Worm (Caenorhabditis elegans) whole organism, L4 larva: Measurements from ENCODE around the gene ins-12.
A peak's percentile ranks its signal among the peaks of the same experiment; 100 is the strongest.

Source experiments
- F26F4.8 ChIP-seq: fragments of 200-800 bp; sonication (Bioruptor generic); conservative IDR thresholded peaks from 2 replicates; pipeline ENCODE4 v1.3.6; 2022; ENCODE audit warnings: missing genetic modification characterization, missing compliant biosample characterization
- F37D6.2 ChIP-seq: sonication (generic microtip); optimal IDR thresholded peaks from 2 replicates; lab custom pipeline; 2016; ENCODE audit warnings: mild to moderate bottlenecking, missing genetic modification characterization, missing compliant biosample characterization
- F44E2.7 ChIP-seq: fragments of 200-800 bp; sonication (Bioruptor generic); IDR thresholded peaks from 2 replicates; pipeline ENCODE4 v2.1.2; 2022; ENCODE audit warnings: missing genetic modification characterization, missing compliant biosample characterization
- T20F7.1 ChIP-seq: fragments of 200-800 bp; sonication (Bioruptor generic); optimal IDR thresholded peaks from 2 replicates; lab custom pipeline; 2018; ENCODE audit warnings: mild to moderate bottlenecking, missing genetic modification characterization, missing compliant biosample characterization
- Y48G9A.11 ChIP-seq: fragments of 200-800 bp; sonication (Bioruptor generic); IDR thresholded peaks from 2 replicates; pipeline ENCODE4 v1.3.6; 2022; ENCODE audit warnings: missing genetic modification reagents, missing genetic modification characterization, missing compliant biosample characterization
- Y5F2A.4 ChIP-seq: fragments of 200-800 bp; sonication (Bioruptor generic); optimal IDR thresholded peaks from 2 replicates; lab custom pipeline; 2018; ENCODE audit warnings: mild to moderate bottlenecking, missing genetic modification characterization, missing compliant biosample characterization
- ZK337.2 ChIP-seq: fragments of 200-800 bp; sonication (Bioruptor generic); IDR thresholded peaks from 2 replicates; pipeline ENCODE4 v1.3.6; 2022; ENCODE audit warnings: missing genetic modification reagents, missing genetic modification characterization, missing compliant biosample characterization
- ZK546.5 ChIP-seq, 2 experiments: sonication (generic microtip); optimal IDR thresholded peaks; 2 replicates each; lab custom pipeline; 2017; ENCODE audit warnings: missing biosample characterization in 2 of 2, missing genetic modification characterization in 2 of 2
- aha-1 ChIP-seq: fragments of 150-350 bp; peaks from one replicate; lab custom pipeline; 2014; ENCODE audit warnings: missing biosample characterization, missing genetic modification characterization
- ama-1 ChIP-seq: fragments of 150-350 bp; optimal IDR thresholded peaks from 2 replicates; lab custom pipeline; 2014; ENCODE audit warnings: inconsistent platforms, mixed read lengths
- ceh-28 ChIP-seq: fragments of 150-350 bp; optimal IDR thresholded peaks from 2 replicates; lab custom pipeline; 2014; ENCODE audit warnings: missing biosample characterization, missing genetic modification reagents, missing genetic modification characterization
- ceh-44 ChIP-seq: fragments of 200-800 bp; sonication (Bioruptor generic); IDR thresholded peaks from 2 replicates; pipeline ENCODE4 v1.3.6; 2022; ENCODE audit warnings: missing genetic modification reagents, missing genetic modification characterization, missing compliant biosample characterization
- ceh-62 ChIP-seq: sonication (generic microtip); optimal IDR thresholded peaks from 2 replicates; lab custom pipeline; 2017; ENCODE audit warnings: missing biosample characterization, missing genetic modification characterization
- ceh-82 ChIP-seq: sonication (generic microtip); optimal IDR thresholded peaks from 2 replicates; lab custom pipeline; 2017; ENCODE audit warnings: missing biosample characterization, missing genetic modification characterization
- ctbp-1 ChIP-seq: fragments of 200-800 bp; sonication (Bioruptor generic); IDR thresholded peaks from 2 replicates; pipeline ENCODE4 v1.3.6; 2022; ENCODE audit warnings: missing genetic modification reagents, missing genetic modification characterization, missing compliant biosample characterization
- daf-19 ChIP-seq: fragments of 200-800 bp; sonication (Bioruptor generic); conservative IDR thresholded peaks from 2 replicates; pipeline ENCODE4 v1.3.6; 2022; ENCODE audit warnings: missing genetic modification characterization, missing compliant biosample characterization
- dmd-6 ChIP-seq: fragments of 200-800 bp; sonication (Bioruptor generic); IDR thresholded peaks from 2 replicates; pipeline ENCODE4 v1.3.6; 2022; ENCODE audit warnings: missing genetic modification reagents, missing genetic modification characterization, missing compliant biosample characterization
- dpl-1 ChIP-seq: fragments of 150-350 bp; optimal IDR thresholded peaks from 2 replicates; lab custom pipeline; 2014; ENCODE audit warnings: missing biosample characterization, missing genetic modification reagents, missing genetic modification characterization
- duxl-1 ChIP-seq: sonication (generic microtip); optimal IDR thresholded peaks from 2 replicates; lab custom pipeline; 2016; ENCODE audit warnings: mild to moderate bottlenecking, missing genetic modification characterization, moderate library complexity, missing compliant biosample characterization; ENCODE audit not compliant: poor library complexity
- dve-1 ChIP-seq: sonication (generic microtip); optimal IDR thresholded peaks from 2 replicates; lab custom pipeline; 2017; ENCODE audit warnings: antibody characterized with exemption, mild to moderate bottlenecking, missing genetic modification characterization, missing compliant biosample characterization; ENCODE audit not compliant: insufficient read depth
- hlh-30 ChIP-seq: sonication (generic microtip); optimal IDR thresholded peaks from 2 replicates; lab custom pipeline; 2017; ENCODE audit warnings: antibody characterized with exemption, mild to moderate bottlenecking, missing genetic modification characterization, missing compliant biosample characterization; ENCODE audit not compliant: insufficient read depth
- hmg-1.1 ChIP-seq: fragments of 200-800 bp; sonication (Bioruptor generic); IDR thresholded peaks from 2 replicates; pipeline ENCODE4 v1.3.6; 2022; ENCODE audit warnings: missing genetic modification reagents, missing genetic modification characterization, missing compliant biosample characterization
- lin-38 ChIP-seq: fragments of 200-800 bp; sonication (Bioruptor generic); IDR thresholded peaks from 2 replicates; pipeline ENCODE4 v1.3.6; 2022; ENCODE audit warnings: missing genetic modification reagents, missing genetic modification characterization, missing compliant biosample characterization
- lin-39 ChIP-seq: fragments of 150-350 bp; optimal IDR thresholded peaks from 2 replicates; lab custom pipeline; 2014; ENCODE audit warnings: missing biosample characterization, missing genetic modification reagents, missing genetic modification characterization
- lsy-2 ChIP-seq, 2 experiments: fragments of 150-350 bp in 1 of 2; sonication (generic microtip) in 1 of 2; optimal IDR thresholded peaks; 2 replicates each; lab custom pipeline; 2014 to 2017; ENCODE audit warnings: missing biosample characterization in 2 of 2, missing genetic modification characterization in 2 of 2
- madf-9 ChIP-seq: fragments of 200-800 bp; sonication (Bioruptor generic); conservative IDR thresholded peaks from 2 replicates; pipeline ENCODE4 v1.3.6; 2022; ENCODE audit warnings: missing genetic modification reagents, missing genetic modification characterization, missing compliant biosample characterization
- mdl-1 ChIP-seq, 2 experiments: fragments of 150-350 bp in 1 of 2; sonication (generic microtip) in 1 of 2; optimal IDR thresholded peaks; 2 replicates each; lab custom pipeline; 2014 to 2017; ENCODE audit warnings: missing biosample characterization in 2 of 2, missing genetic modification characterization in 2 of 2
- mep-1 ChIP-seq: fragments of 150-350 bp; sonication (generic microtip); optimal IDR thresholded peaks from 3 replicates; lab custom pipeline; 2014; ENCODE audit warnings: missing biosample characterization, missing genetic modification characterization
- mes-2 ChIP-seq: sonication (generic microtip); optimal IDR thresholded peaks from 2 replicates; lab custom pipeline; 2016; ENCODE audit warnings: missing genotype, mild to moderate bottlenecking, missing genetic modification characterization, missing compliant biosample characterization; ENCODE audit not compliant: poor library complexity, severe bottlenecking
- mxl-3 ChIP-seq: fragments of 200-800 bp; sonication (Bioruptor generic); optimal IDR thresholded peaks from 2 replicates; lab custom pipeline; 2018; ENCODE audit warnings: mild to moderate bottlenecking, missing genetic modification characterization, missing compliant biosample characterization
- nhr-10 ChIP-seq: fragments of 150-350 bp; optimal IDR thresholded peaks from 2 replicates; lab custom pipeline; 2014; ENCODE audit warnings: missing biosample characterization, missing genetic modification characterization
- nhr-237 ChIP-seq: sonication (generic microtip); optimal IDR thresholded peaks from 2 replicates; lab custom pipeline; 2017; ENCODE audit warnings: missing biosample characterization, missing genetic modification characterization
- nhr-42 ChIP-seq: fragments of 200-800 bp; sonication (Bioruptor generic); IDR thresholded peaks from 2 replicates; pipeline ENCODE4 v1.3.6; 2022; ENCODE audit warnings: missing genetic modification characterization, missing compliant biosample characterization
- nhr-48 ChIP-seq: sonication (generic microtip); optimal IDR thresholded peaks from 2 replicates; lab custom pipeline; 2016; ENCODE audit warnings: mild to moderate bottlenecking, missing genetic modification characterization, missing compliant biosample characterization
- nhr-6 ChIP-seq: fragments of 150-350 bp; optimal IDR thresholded peaks from 2 replicates; lab custom pipeline; 2014; ENCODE audit warnings: missing biosample characterization, missing genetic modification characterization
- nhr-76 ChIP-seq: fragments of 150-350 bp; optimal IDR thresholded peaks from 2 replicates; lab custom pipeline; 2014; ENCODE audit warnings: missing biosample characterization, missing genetic modification characterization
- pha-4 ChIP-seq, 2 experiments: fragments of 150-350 bp in 1 of 2; fragments of 200-800 bp in 1 of 2; sonication (Bioruptor generic) in 1 of 2; IDR thresholded peaks in 1 of 2; optimal IDR thresholded peaks in 1 of 2; 2 replicates each; pipeline versions ENCODE4 v1.3.6 to Lab custom; 2014 to 2022; ENCODE audit warnings: missing genetic modification characterization in 2 of 2, missing genetic modification reagents in 2 of 2, missing biosample characterization in 1 of 2, missing compliant biosample characterization in 1 of 2
- php-3 ChIP-seq: fragments of 200-800 bp; sonication (Bioruptor generic); IDR thresholded peaks from 2 replicates; pipeline ENCODE4 v1.3.6; 2022; ENCODE audit warnings: missing genetic modification reagents, missing genetic modification characterization, missing compliant biosample characterization
- pqm-1 ChIP-seq: sonication (generic microtip); optimal IDR thresholded peaks from 2 replicates; lab custom pipeline; 2017; ENCODE audit warnings: missing biosample characterization, missing genetic modification characterization
- skn-1 ChIP-seq: fragments of 150-350 bp; optimal IDR thresholded peaks from 2 replicates; lab custom pipeline; 2014; ENCODE audit warnings: missing biosample characterization, missing genetic modification characterization
- spr-3 ChIP-seq: fragments of 200-800 bp; sonication (Bioruptor generic); optimal IDR thresholded peaks from 2 replicates; lab custom pipeline; 2018; ENCODE audit warnings: mild to moderate bottlenecking, missing genetic modification characterization, missing compliant biosample characterization
- tag-97 ChIP-seq: fragments of 200-800 bp; sonication (Bioruptor generic); IDR thresholded peaks from 2 replicates; pipeline ENCODE4 v1.3.6; 2022; ENCODE audit warnings: missing genetic modification characterization, missing compliant biosample characterization
- unc-130 ChIP-seq: sonication (generic microtip); optimal IDR thresholded peaks from 2 replicates; lab custom pipeline; 2016; ENCODE audit warnings: missing genetic modification reagents, missing genetic modification characterization, missing compliant biosample characterization
- unc-39 ChIP-seq: sonication (generic microtip); optimal IDR thresholded peaks from 2 replicates; lab custom pipeline; 2017; ENCODE audit warnings: missing biosample characterization, missing genetic modification characterization
- zag-1 ChIP-seq: fragments of 150-350 bp; optimal IDR thresholded peaks from 2 replicates; lab custom pipeline; 2014; ENCODE audit warnings: missing biosample characterization, missing genetic modification characterization
- zfp-2 ChIP-seq: sonication (generic microtip); optimal IDR thresholded peaks from 2 replicates; lab custom pipeline; 2016; ENCODE audit warnings: mild to moderate bottlenecking, missing genetic modification characterization, missing compliant biosample characterization
- zfp-3 ChIP-seq: fragments of 200-800 bp; sonication (Bioruptor generic); conservative IDR thresholded peaks from 2 replicates; pipeline ENCODE4 v1.3.6; 2022; ENCODE audit warnings: missing genetic modification reagents, missing genetic modification characterization, missing compliant biosample characterization
- ztf-11 ChIP-seq: fragments of 150-350 bp; optimal IDR thresholded peaks from 2 replicates; lab custom pipeline; 2014; ENCODE audit warnings: missing biosample characterization, missing genetic modification characterization
- ztf-7 ChIP-seq: fragments of 150-350 bp; optimal IDR thresholded peaks from 2 replicates; lab custom pipeline; 2014; ENCODE audit warnings: missing biosample characterization, missing genetic modification characterization

Gene ins-12

DNA sequence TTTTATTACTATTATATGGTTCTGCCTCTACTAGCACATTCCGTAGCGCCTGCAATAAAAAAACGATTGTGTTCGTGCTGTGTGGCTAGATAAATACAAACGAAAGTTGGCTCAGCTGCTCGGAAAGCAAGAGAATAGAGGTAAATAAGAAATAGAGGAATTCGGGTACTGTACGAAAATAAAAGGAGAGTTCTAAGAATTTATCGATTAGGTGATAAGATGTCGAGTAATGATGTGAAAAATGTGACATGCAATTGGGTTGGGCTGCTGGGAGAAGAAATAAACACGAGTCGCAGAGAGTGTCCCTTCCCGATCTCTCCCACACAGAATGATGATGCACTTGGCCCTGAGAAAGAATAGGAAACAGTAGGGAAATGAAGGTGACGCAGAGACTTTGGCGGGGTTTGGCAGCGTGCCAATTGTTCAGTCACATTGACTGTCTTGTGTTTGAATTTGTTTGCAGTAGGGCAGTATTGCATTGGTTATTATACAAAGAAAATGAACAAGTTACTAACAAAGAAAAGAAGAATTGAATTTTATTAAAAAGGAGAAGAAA is 39.0 kb downstream of the ins-12 start, which contains the start of gene cdc-14 (continued):
- TF ChIP-seq lsy-2 (tag; optimal IDR thresholded peaks at IDR 0.05; lab: Kevin White, UChicago): peak; percentile 9 to 80
- peak; percentile 81 for TF ChIP-seq mxl-3 (GFP tag; lab: Kevin White, UChicago)
- TF ChIP-seq nhr-10: no peak
- TF ChIP-seq T20F7.1: peak; percentile 41
- TF ChIP-seq hlh-30 (tag; lab: Kevin White, UChicago): peak; percentile 97
- TF ChIP-seq daf-19 (GFP tag; lab: Robert Waterston, UW): no peak
- no peak for TF ChIP-seq ama-1 (lab: Kevin White, UChicago)
- TF ChIP-seq ZK546.5 (tag; optimal IDR thresholded peaks at IDR 0.05; lab: Kevin White, UChicago): no peak
- no peak for TF ChIP-seq ceh-44
- no peak for TF ChIP-seq ceh-62 (tag; lab: Kevin White, UChicago)
- peak in 1 of 2 experiments; percentile 72 for TF ChIP-seq mdl-1 (tag; optimal IDR thresholded peaks at IDR 0.05; lab: Kevin White, UChicago)
- no peak for TF ChIP-seq Y48G9A.11 (GFP tag; lab: Robert Waterston, UW)
- peak; percentile 82 for TF ChIP-seq mep-1 (tag; lab: Kevin White, UChicago)
- TF ChIP-seq Y5F2A.4: no peak
- no peak for TF ChIP-seq ztf-11
- peak; percentile 39; the same call in 1 of the 2 replicates for TF ChIP-seq dmd-6
- TF ChIP-seq ceh-82 (tag; lab: Kevin White, UChicago): no peak
- 0 out of 2 replicates have a peak, but pooled peaks have one; percentile 18 for TF ChIP-seq ctbp-1 (GFP tag; lab: Robert Waterston, UW)
- no peak for TF ChIP-seq aha-1 (tag; lab: Kevin White, UChicago)
- peak; percentile 81 for TF ChIP-seq dve-1 (tag; lab: Kevin White, UChicago)
- 0 out of 2 replicates have a peak, but pooled peaks have one; percentile 36 for TF ChIP-seq hmg-1.1 (GFP tag; lab: Robert Waterston, UW)
- TF ChIP-seq nhr-6: peak; percentile 55
- TF ChIP-seq ztf-7: peak; percentile 49
- TF ChIP-seq nhr-237 (tag; lab: Kevin White, UChicago): no peak
- peak; percentile 66 for TF ChIP-seq dpl-1 (GFP tag; lab: Kevin White, UChicago)
- TF ChIP-seq madf-9 (GFP tag; lab: Robert Waterston, UW): no peak

DNA sequence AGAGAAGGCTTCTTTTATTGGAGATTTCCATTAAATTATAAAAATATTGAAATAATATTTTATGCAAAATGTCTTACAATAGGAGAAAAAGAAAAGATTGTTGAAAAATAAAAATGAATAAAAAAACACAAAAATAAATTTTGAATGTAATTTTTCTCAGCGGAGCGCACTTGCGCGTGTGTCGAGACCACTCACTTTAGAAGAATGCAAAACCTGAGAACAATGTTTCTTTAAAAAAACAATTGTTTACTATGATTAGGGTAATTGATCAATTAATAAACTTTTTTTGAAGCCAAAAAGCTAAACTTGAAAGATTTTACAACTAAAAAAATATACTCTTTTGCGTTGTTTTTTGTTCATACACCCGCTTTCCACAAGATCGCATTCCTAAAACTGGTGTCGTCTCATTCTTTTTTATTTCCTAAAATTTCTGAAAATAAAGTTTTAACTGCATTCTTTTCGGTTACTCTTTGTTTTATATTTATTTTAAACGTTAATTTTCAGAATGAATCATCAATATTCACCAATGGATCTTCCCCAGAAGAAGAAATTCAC is 39.9 kb downstream of the ins-12 start, which contains the start of gene ttc-4:
TSS of gene ttc-4 (plus strand) at position 505 of the 555 bp plus-strand sequence.
- no peak for TF ChIP-seq hmg-1.1 (GFP tag; lab: Robert Waterston, UW)
- TF ChIP-seq F37D6.2 (tag; lab: Kevin White, UChicago): no peak
- peak; percentile 25 for TF ChIP-seq T20F7.1
- no peak for TF ChIP-seq F26F4.8 (GFP tag; lab: Robert Waterston, UW)
- no peak for TF ChIP-seq ZK337.2
- TF ChIP-seq spr-3 (GFP tag; lab: Kevin White, UChicago): no peak
- TF ChIP-seq unc-130 (GFP tag; lab: Kevin White, UChicago): peak; percentile 64
- TF ChIP-seq nhr-48 (tag; lab: Kevin White, UChicago): no peak
- no peak for TF ChIP-seq nhr-237 (tag; lab: Kevin White, UChicago)
- TF ChIP-seq lin-38 (GFP tag; lab: Robert Waterston, UW): peak; percentile 91
- TF ChIP-seq nhr-42 (GFP tag; lab: Robert Waterston, UW): no peak
- no peak for TF ChIP-seq unc-39 (tag; lab: Kevin White, UChicago)
- TF ChIP-seq pha-4 (GFP tag; IDR thresholded peaks at IDR 0.05; lab: Robert Waterston, UW): no peak
- TF ChIP-seq pha-4 (tag; optimal IDR thresholded peaks at IDR 0.05; lab: Kevin White, UChicago): no peak
- no peak for TF ChIP-seq pqm-1
- TF ChIP-seq nhr-76: no peak
- no peak for TF ChIP-seq zag-1 (tag; lab: Kevin White, UChicago)
- peak; percentile 25 for TF ChIP-seq mep-1 (tag; lab: Kevin White, UChicago)
- no peak for TF ChIP-seq zfp-3
- TF ChIP-seq lsy-2 (tag; optimal IDR thresholded peaks at IDR 0.05; lab: Kevin White, UChicago): peak in 1 of 2 experiments; percentile 64
- no peak for TF ChIP-seq duxl-1 (tag; lab: Kevin White, UChicago)
- no peak for TF ChIP-seq skn-1 (tag; lab: Kevin White, UChicago)
- peak; percentile 54 for TF ChIP-seq dve-1 (tag; lab: Kevin White, UChicago)
- no peak for TF ChIP-seq daf-19 (GFP tag; lab: Robert Waterston, UW)
- TF ChIP-seq mes-2 (tag; lab: Kevin White, UChicago): peak; percentile 77
- TF ChIP-seq php-3 (GFP tag; lab: Robert Waterston, UW): no peak
- TF ChIP-seq lin-39 (tag; lab: Kevin White, UChicago): no peak
- no peak for TF ChIP-seq tag-97 (GFP tag; lab: Robert Waterston, UW)
- no peak for TF ChIP-seq ceh-28 (tag; lab: Kevin White, UChicago)
- no peak for TF ChIP-seq F44E2.7 (GFP tag; lab: Robert Waterston, UW)
- no peak for TF ChIP-seq zfp-2
